Worm (Caenorhabditis elegans) whole organism, L2 larva: ENCODE measurements around the gene F36D3.14.

ENCODE experiments used
- ama-1 ChIP-seq: fragments of 150-350 bp; optimal IDR thresholded peaks from 2 replicates; lab custom pipeline; 2018; ENCODE audit warnings: inconsistent platforms
- dmd-4 ChIP-seq: sonication (generic microtip); optimal IDR thresholded peaks from 2 replicates; lab custom pipeline; 2017; ENCODE audit warnings: missing biosample characterization, missing genetic modification characterization
- mdl-1 ChIP-seq, 2 experiments: fragments of 150-350 bp in 1 of 2; sonication (generic microtip) in 1 of 2; optimal IDR thresholded peaks; 2 replicates each; lab custom pipeline; 2017; ENCODE audit warnings: missing biosample characterization in 2 of 2, missing genetic modification characterization in 2 of 2
- nhr-10 ChIP-seq: sonication (generic microtip); optimal IDR thresholded peaks from 2 replicates; lab custom pipeline; 2017; ENCODE audit warnings: missing biosample characterization, missing genetic modification characterization
- nhr-21 ChIP-seq: fragments of 150-350 bp; optimal IDR thresholded peaks from 2 replicates; lab custom pipeline; 2014; ENCODE audit warnings: missing biosample characterization, missing genetic modification characterization
- nhr-237 ChIP-seq: fragments of 150-350 bp; optimal IDR thresholded peaks from 2 replicates; lab custom pipeline; 2014; ENCODE audit warnings: missing biosample characterization, missing genetic modification characterization
- nhr-25 ChIP-seq: fragments of 150-350 bp; sonication (generic microtip); optimal IDR thresholded peaks from 3 replicates; lab custom pipeline; 2014; ENCODE audit warnings: missing biosample characterization, missing genetic modification characterization
- nhr-77 ChIP-seq: fragments of 150-350 bp; optimal IDR thresholded peaks from 2 replicates; lab custom pipeline; 2014; ENCODE audit warnings: missing biosample characterization, missing genetic modification characterization
- skn-1 ChIP-seq: sonication (generic microtip); optimal IDR thresholded peaks from 2 replicates; lab custom pipeline; 2017; ENCODE audit warnings: missing biosample characterization, missing genetic modification characterization
- unc-39 ChIP-seq: fragments of 150-350 bp; optimal IDR thresholded peaks from 2 replicates; lab custom pipeline; 2014; ENCODE audit warnings: missing biosample characterization, missing genetic modification characterization
- unc-62 ChIP-seq: fragments of 150-350 bp; optimal IDR thresholded peaks from 2 replicates; lab custom pipeline; 2014; ENCODE audit warnings: missing biosample characterization, missing genetic modification reagents, missing genetic modification characterization
- ztf-11 ChIP-seq: sonication (generic microtip); optimal IDR thresholded peaks from 2 replicates; lab custom pipeline; 2017; ENCODE audit warnings: missing biosample characterization, missing genetic modification characterization
- ztf-4 ChIP-seq: fragments of 150-350 bp; optimal IDR thresholded peaks from 2 replicates; lab custom pipeline; 2014; ENCODE audit warnings: missing biosample characterization, missing genetic modification characterization

DNA sequence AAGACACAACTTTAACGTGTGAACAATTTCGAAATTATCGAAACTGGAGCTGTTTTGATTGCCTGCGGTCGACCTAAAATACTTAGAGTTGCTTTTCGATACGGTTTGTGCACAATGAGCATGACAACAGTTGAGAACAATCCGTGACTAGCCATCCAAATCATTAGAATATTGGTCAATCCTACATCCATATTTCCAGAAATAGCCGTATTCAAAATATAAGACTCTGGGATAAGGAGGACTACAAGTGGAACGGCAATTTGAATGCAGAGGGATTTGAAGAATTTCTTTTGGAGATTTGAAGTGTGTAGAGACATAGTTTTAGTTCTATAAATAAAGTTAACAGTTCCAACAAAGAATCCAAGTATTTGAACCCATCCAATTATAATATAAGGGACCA, 43.7 kb downstream of the F36D3.14 start:
- TF ChIP-seq nhr-237 (tag; lab: Kevin White, UChicago): no peak
- TF ChIP-seq dmd-4: no peak
- TF ChIP-seq mdl-1 (tag; optimal IDR thresholded peaks at IDR 0.05; lab: Kevin White, UChicago): no peak
- no peak for TF ChIP-seq skn-1
- no peak for TF ChIP-seq ztf-11 (tag; lab: Kevin White, UChicago)
- no peak for TF ChIP-seq unc-62 (GFP tag; lab: Kevin White, UChicago)
- no peak for TF ChIP-seq nhr-77
- no peak for TF ChIP-seq ztf-4 (tag; lab: Kevin White, UChicago)
- TF ChIP-seq nhr-10 (tag; lab: Kevin White, UChicago): no peak
- no peak for TF ChIP-seq nhr-21
- no peak for TF ChIP-seq nhr-25 (tag; lab: Kevin White, UChicago)
- TF ChIP-seq ama-1 (lab: Kevin White, UChicago): no peak
- no peak for TF ChIP-seq unc-39
